Worm (Caenorhabditis elegans) whole organism, mixed stage, embryonic: ENCODE data around the gene grd-10.

ENCODE experiments used
- M03D4.4 ChIP-seq: sonication (generic microtip); optimal IDR thresholded peaks from 2 replicates; lab custom pipeline; 2017; ENCODE audit warnings: mild to moderate bottlenecking, missing genetic modification characterization, missing compliant biosample characterization
- blmp-1 ChIP-seq: fragments of 150-350 bp; optimal IDR thresholded peaks from 2 replicates; lab custom pipeline; 2014; ENCODE audit warnings: missing biosample characterization, missing genetic modification characterization
- ceh-43 ChIP-seq: fragments of 200-800 bp; sonication (Bioruptor generic); optimal IDR thresholded peaks from 2 replicates; lab custom pipeline; 2018; ENCODE audit warnings: mild to moderate bottlenecking, missing genetic modification characterization, moderate library complexity, missing compliant biosample characterization
- ceh-83 ChIP-seq: fragments of 200-800 bp; sonication (Bioruptor generic); optimal IDR thresholded peaks from 2 replicates; lab custom pipeline; 2018; ENCODE audit warnings: mild to moderate bottlenecking, missing genetic modification characterization, missing compliant biosample characterization
- ces-1 ChIP-seq: fragments of 150-350 bp; optimal IDR thresholded peaks from 2 replicates; lab custom pipeline; 2014; ENCODE audit warnings: missing biosample characterization, missing genetic modification reagents, missing genetic modification characterization
- drap-1 ChIP-seq: fragments of 200-800 bp; sonication (Bioruptor generic); optimal IDR thresholded peaks from 3 replicates; lab custom pipeline; 2018; ENCODE audit warnings: mild to moderate bottlenecking, missing genetic modification characterization, missing compliant biosample characterization
- elt-1 ChIP-seq: sonication (generic microtip); optimal IDR thresholded peaks from 2 replicates; lab custom pipeline; 2017; ENCODE audit warnings: missing genetic modification characterization, mild to moderate bottlenecking, missing compliant biosample characterization, antibody characterized with exemption, moderate library complexity, borderline replicate concordance; ENCODE audit not compliant: insufficient read depth
- elt-3 ChIP-seq: fragments of 150-350 bp; optimal IDR thresholded peaks from 2 replicates; lab custom pipeline; 2014; ENCODE audit warnings: missing biosample characterization, missing genetic modification characterization
- flh-1 ChIP-seq: fragments of 200-800 bp; sonication (Bioruptor generic); optimal IDR thresholded peaks from 2 replicates; lab custom pipeline; 2018; ENCODE audit warnings: mild to moderate bottlenecking, missing genetic modification characterization, moderate library complexity, missing compliant biosample characterization
- ham-2 ChIP-seq: fragments of 200-800 bp; sonication (Bioruptor generic); optimal IDR thresholded peaks from 2 replicates; lab custom pipeline; 2018; ENCODE audit warnings: mild to moderate bottlenecking, missing genetic modification characterization, missing compliant biosample characterization
- hlh-1 ChIP-seq: fragments of 150-350 bp; optimal IDR thresholded peaks from 2 replicates; lab custom pipeline; 2014; ENCODE audit warnings: missing biosample characterization, missing genetic modification reagents, missing genetic modification characterization
- lin-13 ChIP-seq: fragments of 150-350 bp; optimal IDR thresholded peaks from 2 replicates; lab custom pipeline; 2014; ENCODE audit warnings: missing biosample characterization, missing genetic modification characterization
- lin-32 ChIP-seq: fragments of 200-800 bp; sonication (Bioruptor generic); optimal IDR thresholded peaks from 2 replicates; lab custom pipeline; 2018; ENCODE audit warnings: mild to moderate bottlenecking, missing genetic modification characterization, missing compliant biosample characterization
- lsy-2 ChIP-seq: fragments of 150-350 bp; optimal IDR thresholded peaks from 2 replicates; lab custom pipeline; 2014; ENCODE audit warnings: missing biosample characterization, missing genetic modification characterization
- mab-5 ChIP-seq: fragments of 150-350 bp; optimal IDR thresholded peaks from 2 replicates; lab custom pipeline; 2014; ENCODE audit warnings: missing biosample characterization, missing genetic modification characterization
- mep-1 ChIP-seq: fragments of 150-350 bp; optimal IDR thresholded peaks from 2 replicates; lab custom pipeline; 2017; ENCODE audit warnings: missing biosample characterization, missing genetic modification reagents, missing genetic modification characterization, inconsistent platforms
- mls-2 ChIP-seq: sonication (generic microtip); optimal IDR thresholded peaks from 2 replicates; lab custom pipeline; 2016; ENCODE audit warnings: mild to moderate bottlenecking, missing genetic modification characterization, moderate library complexity, missing compliant biosample characterization
- nhr-12 ChIP-seq: fragments of 150-350 bp; optimal IDR thresholded peaks from 2 replicates; lab custom pipeline; 2014; ENCODE audit warnings: missing biosample characterization, missing genetic modification characterization
- nhr-2 ChIP-seq: fragments of 150-350 bp; optimal IDR thresholded peaks from 2 replicates; lab custom pipeline; 2014; ENCODE audit warnings: missing biosample characterization, missing genetic modification characterization
- nhr-237 ChIP-seq: fragments of 150-350 bp; optimal IDR thresholded peaks from 2 replicates; lab custom pipeline; 2014; ENCODE audit warnings: missing biosample characterization, missing genetic modification characterization
- nhr-28 ChIP-seq: fragments of 150-350 bp; optimal IDR thresholded peaks from 2 replicates; lab custom pipeline; 2014; ENCODE audit warnings: missing biosample characterization, missing genetic modification characterization
- nhr-76 ChIP-seq: sonication (generic microtip); optimal IDR thresholded peaks from 2 replicates; lab custom pipeline; 2017; ENCODE audit warnings: missing biosample characterization, missing genetic modification characterization
- pha-4 ChIP-seq: fragments of 150-350 bp; optimal IDR thresholded peaks from 2 replicates; lab custom pipeline; 2018; ENCODE audit warnings: missing biosample characterization, missing genetic modification reagents, missing genetic modification characterization
- sem-2 ChIP-seq: fragments of 200-800 bp; sonication (Bioruptor generic); optimal IDR thresholded peaks from 2 replicates; lab custom pipeline; 2018; ENCODE audit warnings: mild to moderate bottlenecking, missing genetic modification characterization, missing compliant biosample characterization
- snpc-4 ChIP-seq: fragments of 150-350 bp; optimal IDR thresholded peaks from 2 replicates; lab custom pipeline; 2014; ENCODE audit warnings: missing biosample characterization, missing genetic modification characterization
- tbx-8 ChIP-seq: fragments of 200-800 bp; sonication (Bioruptor generic); optimal IDR thresholded peaks from 2 replicates; lab custom pipeline; 2018; ENCODE audit warnings: mild to moderate bottlenecking, missing genetic modification characterization, moderate library complexity, missing compliant biosample characterization
- unc-120 ChIP-seq: sonication (generic microtip); optimal IDR thresholded peaks from 2 replicates; lab custom pipeline; 2017; ENCODE audit warnings: missing genetic modification characterization, missing compliant biosample characterization; ENCODE audit not compliant: poor library complexity, severe bottlenecking
- unc-39 ChIP-seq: fragments of 150-350 bp; optimal IDR thresholded peaks from 2 replicates; lab custom pipeline; 2014; ENCODE audit warnings: missing biosample characterization, missing genetic modification characterization
- unc-62 ChIP-seq: fragments of 150-350 bp; optimal IDR thresholded peaks from 2 replicates; lab custom pipeline; 2014; ENCODE audit warnings: missing biosample characterization, missing genetic modification reagents, missing genetic modification characterization
- zip-8 ChIP-seq: fragments of 150-350 bp; optimal IDR thresholded peaks from 2 replicates; lab custom pipeline; 2014; ENCODE audit warnings: missing biosample characterization, missing genetic modification characterization
- ztf-11 ChIP-seq: fragments of 150-350 bp; optimal IDR thresholded peaks from 2 replicates; lab custom pipeline; 2014; ENCODE audit warnings: missing biosample characterization, missing genetic modification characterization

The grd-10 gene

DNA sequence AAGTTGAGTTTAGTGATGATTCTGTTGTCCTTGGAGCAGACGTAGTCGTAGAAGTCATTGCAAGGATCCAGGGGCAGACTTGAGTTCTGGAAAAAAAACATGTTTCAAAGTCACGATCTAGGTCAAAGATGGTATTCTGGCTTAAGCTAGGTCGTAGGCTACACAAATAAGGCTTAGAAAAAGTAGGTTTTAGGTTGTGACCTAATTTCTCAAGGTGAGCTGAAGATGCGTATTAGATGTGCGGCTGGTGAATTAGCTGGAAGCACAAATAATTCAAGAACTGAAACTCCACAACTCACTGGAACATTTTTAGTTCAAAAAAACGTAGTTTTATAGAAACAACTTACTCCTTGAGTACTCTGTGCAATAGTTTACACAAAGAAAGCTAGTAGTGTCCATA lies 3.2 kb downstream of the grd-10 start, which contains the start of gene F09D12.2:
F09D12.2 (minus strand) TSS at position 101 of the 400 bp plus-strand sequence.
- TF ChIP-seq zip-8 (tag; lab: Kevin White, UChicago) (no peak), unc-120 (tag; lab: Kevin White, UChicago) (no peak), drap-1 (no peak), tbx-8 (GFP tag; lab: Kevin White, UChicago) (no peak), mls-2 (tag; lab: Kevin White, UChicago) (no peak), pha-4 (tag; lab: Kevin White, UChicago) (no peak), snpc-4 (tag; lab: Kevin White, UChicago) (no peak), lin-13 (tag; lab: Kevin White, UChicago) (no peak), unc-39 (no peak), lin-32 (GFP tag; lab: Kevin White, UChicago) (no peak), lsy-2 (tag; lab: Kevin White, UChicago) (no peak), sem-2 (GFP tag; lab: Kevin White, UChicago) (no peak), nhr-237 (tag; lab: Kevin White, UChicago) (no peak), elt-3 (tag; lab: Kevin White, UChicago) (no peak), ceh-43 (no peak), nhr-76 (tag; lab: Kevin White, UChicago) (no peak), M03D4.4 (tag; lab: Kevin White, UChicago) (no peak), ceh-83 (GFP tag; lab: Kevin White, UChicago) (no peak), ham-2 (GFP tag; lab: Kevin White, UChicago) (no peak), ces-1 (GFP tag; lab: Kevin White, UChicago) (no peak)

DNA sequence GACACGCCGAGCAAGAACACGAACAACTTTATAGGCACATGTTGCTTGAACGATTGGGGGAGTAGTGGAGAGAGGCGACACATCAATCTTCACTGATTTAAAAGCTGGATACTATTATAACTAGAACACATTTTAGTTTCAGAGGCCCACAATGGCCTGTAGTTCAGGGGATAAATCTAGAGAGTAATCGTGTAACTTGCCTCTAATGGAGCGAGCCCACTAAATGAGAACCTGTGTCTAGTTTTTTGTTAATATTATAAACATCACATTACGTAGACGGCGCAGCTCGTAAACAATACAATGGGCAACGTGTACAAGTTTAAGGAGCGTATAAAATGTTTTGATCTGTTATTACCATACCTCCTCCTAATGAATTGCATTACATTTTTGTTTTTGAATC lies 3.8 kb downstream of the grd-10 start, which contains the start of gene F58E2.5:
F58E2.5 (plus strand) TSS at position 301 of the 400 bp plus-strand sequence.
- TF ChIP-seq flh-1 (no peak), lsy-2 (tag; lab: Kevin White, UChicago) (no peak), tbx-8 (GFP tag; lab: Kevin White, UChicago) (no peak), zip-8 (tag; lab: Kevin White, UChicago) (no peak), ham-2 (GFP tag; lab: Kevin White, UChicago) (no peak), nhr-76 (tag; lab: Kevin White, UChicago) (no peak), nhr-237 (tag; lab: Kevin White, UChicago) (no peak), pha-4 (tag; lab: Kevin White, UChicago) (no peak), M03D4.4 (tag; lab: Kevin White, UChicago) (no peak), nhr-28 (no peak)

DNA sequence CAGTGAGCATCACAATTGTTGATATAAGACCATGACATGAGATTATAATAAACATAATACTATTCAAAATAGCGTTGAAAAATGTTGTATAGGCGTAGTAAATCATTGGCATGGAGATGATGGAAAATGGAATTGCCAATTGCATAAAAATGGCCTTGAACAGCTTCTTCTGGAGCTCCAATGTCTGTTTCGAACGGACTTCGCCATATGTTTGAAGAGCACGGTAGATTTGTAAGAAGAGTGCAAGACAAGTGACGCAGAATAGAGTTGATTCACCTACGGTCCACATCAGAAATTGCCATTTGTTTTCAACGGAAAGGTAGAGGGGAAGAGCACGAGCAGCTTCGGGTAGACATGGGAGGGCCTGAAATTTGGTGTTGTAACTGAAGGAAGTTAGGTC lies 6.5 kb downstream of the grd-10 start:
- TF ChIP-seq blmp-1 (tag; lab: Kevin White, UChicago) = no peak
- no peak for TF ChIP-seq mep-1
- TF ChIP-seq M03D4.4 (tag; lab: Kevin White, UChicago) = no peak
- no peak for TF ChIP-seq mls-2 (tag; lab: Kevin White, UChicago)
- TF ChIP-seq unc-62 (GFP tag; lab: Kevin White, UChicago) = no peak
- no peak for TF ChIP-seq mab-5 (tag; lab: Kevin White, UChicago)
- TF ChIP-seq hlh-1 = no peak
- TF ChIP-seq tbx-8 (GFP tag; lab: Kevin White, UChicago) = no peak
- no peak for TF ChIP-seq nhr-76 (tag; lab: Kevin White, UChicago)
- TF ChIP-seq pha-4 (tag; lab: Kevin White, UChicago) = no peak
- no peak for TF ChIP-seq unc-39
- no peak for TF ChIP-seq flh-1
- TF ChIP-seq elt-1 (tag; lab: Kevin White, UChicago) = no peak
- no peak for TF ChIP-seq lsy-2 (tag; lab: Kevin White, UChicago)
- TF ChIP-seq ham-2 (GFP tag; lab: Kevin White, UChicago) = no peak
- TF ChIP-seq, all 35 proteins: peak for 0

DNA sequence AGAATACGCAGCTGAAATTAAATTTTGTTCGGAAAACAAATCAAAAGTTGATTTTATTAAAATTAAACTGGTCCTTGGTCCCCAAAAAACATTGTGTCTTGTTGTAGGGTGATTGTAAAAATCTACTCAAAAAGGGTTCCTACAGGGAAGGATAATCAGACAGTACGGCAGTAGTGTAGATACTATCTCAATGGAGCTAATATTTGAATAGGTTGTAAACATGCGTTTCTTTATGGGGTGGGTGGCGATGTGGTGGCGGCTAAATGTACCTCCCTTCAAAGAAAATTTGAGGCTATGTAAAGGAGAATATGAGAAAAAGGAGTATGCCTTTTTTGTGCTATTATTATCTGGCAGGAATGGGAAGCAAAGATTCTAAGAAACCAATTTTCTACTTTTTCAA lies 11.7 kb downstream of the grd-10 start:
- TF ChIP-seq nhr-2 (tag; lab: Kevin White, UChicago) (no peak), lsy-2 (tag; lab: Kevin White, UChicago) (no peak), ztf-11 (no peak), nhr-76 (tag; lab: Kevin White, UChicago) (no peak), nhr-12 (tag; lab: Kevin White, UChicago) (no peak), snpc-4 (tag; lab: Kevin White, UChicago) (no peak)

DNA sequence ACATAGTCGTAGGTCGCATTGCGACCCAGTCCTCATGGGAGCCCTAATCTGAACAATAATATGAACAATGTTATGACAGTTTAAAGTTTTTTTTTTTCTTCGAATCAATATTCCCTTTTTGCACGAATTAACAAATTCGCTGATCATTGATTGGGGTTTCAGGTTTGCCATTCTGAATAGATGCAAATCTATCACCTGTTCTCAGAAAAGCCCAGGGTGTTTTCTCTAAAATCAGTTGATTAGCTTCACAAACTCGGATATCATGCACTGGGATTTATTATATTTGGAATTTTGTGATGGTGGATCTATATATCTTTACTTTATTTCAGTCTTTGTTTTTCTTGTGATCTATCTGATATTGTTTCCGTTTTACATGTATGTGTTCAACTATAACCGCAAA lies 12.5 kb downstream of the grd-10 start, which contains the start of gene srz-23:
srz-23 (plus strand) TSS at position 263 of the 400 bp plus-strand sequence.
- TF ChIP-seq nhr-237 (tag; lab: Kevin White, UChicago) = no peak
- no peak for TF ChIP-seq M03D4.4 (tag; lab: Kevin White, UChicago)
